Worm (Caenorhabditis elegans) whole organism, L4/young adult: Measurements from ENCODE around the gene tsp-10.
A peak's percentile ranks its signal among the peaks of the same experiment; 100 is the strongest.

ENCODE experiments used
- W03F9.2 ChIP-seq: fragments of 150-350 bp; optimal IDR thresholded peaks from 2 replicates; lab custom pipeline; 2014; ENCODE audit warnings: missing biosample characterization, missing genetic modification characterization
- dao-5 ChIP-seq: sonication (generic microtip); optimal IDR thresholded peaks from 2 replicates; lab custom pipeline; 2016; ENCODE audit warnings: missing genotype, missing genetic modification characterization, moderate library complexity, missing compliant biosample characterization
- him-1 ChIP-seq: sonication (generic microtip); optimal IDR thresholded peaks from 2 replicates; lab custom pipeline; 2016; ENCODE audit warnings: missing genotype, missing genetic modification reagents, missing genetic modification characterization, missing compliant biosample characterization

Gene tsp-10

DNA sequence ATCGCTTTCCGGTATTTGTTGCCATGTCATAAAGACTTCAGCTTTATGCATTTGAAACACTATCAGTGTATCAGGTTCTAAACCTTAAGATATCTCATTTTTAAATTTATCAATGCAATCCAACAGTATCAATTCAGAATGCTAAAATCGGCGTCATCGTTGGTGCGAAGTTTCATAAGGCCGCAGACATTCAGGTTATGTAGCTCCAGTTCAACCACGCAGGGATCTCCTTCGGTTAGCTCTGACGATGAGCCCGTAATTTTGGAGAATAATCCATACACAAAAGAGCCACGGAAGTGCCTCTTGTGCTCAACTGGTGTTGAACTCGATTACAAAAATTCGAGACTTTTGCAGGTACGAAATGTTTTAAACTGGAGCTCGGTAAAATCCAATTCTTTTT lies 17.7 kb downstream of the tsp-10 start, which contains the start of gene mrps-18.C:
Gene mrps-18.C, plus strand, starts transcription at position 138 of the 400 bp plus-strand sequence.
- TF ChIP-seq him-1 (tag; lab: Kevin White, UChicago) (no peak), dao-5 (tag; lab: Kevin White, UChicago) (no peak), W03F9.2 (tag; lab: Kevin White, UChicago) (no peak)

ce11 chrII:6736604-6737003 lies 18.2 kb downstream of the tsp-10 start, which contains the start of gene T14B4.1:
T14B4.1 (plus strand) TSS chrII:6736904.
- TF ChIP-seq dao-5 (tag; lab: Kevin White, UChicago) (no peak), him-1 (tag; lab: Kevin White, UChicago) (no peak), W03F9.2 (tag; lab: Kevin White, UChicago) (no peak)

DNA sequence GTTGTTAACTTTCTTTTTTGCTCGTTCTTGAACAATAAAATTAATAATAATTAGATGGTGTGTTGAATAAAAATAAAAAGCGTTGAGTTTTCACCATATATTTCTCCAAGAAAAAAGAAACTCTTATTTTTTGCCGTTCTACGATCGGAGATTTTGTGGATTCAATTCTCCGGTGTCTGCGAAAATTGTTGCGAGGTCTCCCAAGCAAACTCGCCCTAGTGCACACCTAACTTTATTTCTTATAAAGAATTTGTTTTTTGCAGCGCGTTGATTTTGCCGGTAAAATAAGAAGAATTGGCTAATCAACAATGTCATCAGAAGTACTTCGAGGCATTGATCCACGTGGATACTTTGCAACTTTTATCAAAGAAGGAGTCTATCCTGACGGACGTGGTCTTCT lies 23.0 kb downstream of the tsp-10 start, which contains the start of gene exos-8:
Gene exos-8, plus strand, starts transcription at position 264 of the 400 bp plus-strand sequence.
- TF ChIP-seq him-1 (tag; lab: Kevin White, UChicago) (peak; percentile 12), dao-5 (tag; lab: Kevin White, UChicago) (no peak)

- TF ChIP-seq dao-5 (tag; lab: Kevin White, UChicago) = no peak
- no peak for TF ChIP-seq W03F9.2 (tag; lab: Kevin White, UChicago)
- no peak for TF ChIP-seq him-1 (tag; lab: Kevin White, UChicago)
Measured at ce11 chrII:6742614-6743013, 24.2 kb downstream of the tsp-10 start, which contains the start of gene F41G3.6. F41G3.6 (plus strand) TSS chrII:6742914.

- no peak for TF ChIP-seq W03F9.2 (tag; lab: Kevin White, UChicago)
- TF ChIP-seq him-1 (tag; lab: Kevin White, UChicago) = no peak
- TF ChIP-seq dao-5 (tag; lab: Kevin White, UChicago) = no peak
Measured at ce11 chrII:6744648-6745047, 26.3 kb downstream of the tsp-10 start, which contains the start of gene ins-15. ins-15 (minus strand) TSS chrII:6744748.

DNA sequence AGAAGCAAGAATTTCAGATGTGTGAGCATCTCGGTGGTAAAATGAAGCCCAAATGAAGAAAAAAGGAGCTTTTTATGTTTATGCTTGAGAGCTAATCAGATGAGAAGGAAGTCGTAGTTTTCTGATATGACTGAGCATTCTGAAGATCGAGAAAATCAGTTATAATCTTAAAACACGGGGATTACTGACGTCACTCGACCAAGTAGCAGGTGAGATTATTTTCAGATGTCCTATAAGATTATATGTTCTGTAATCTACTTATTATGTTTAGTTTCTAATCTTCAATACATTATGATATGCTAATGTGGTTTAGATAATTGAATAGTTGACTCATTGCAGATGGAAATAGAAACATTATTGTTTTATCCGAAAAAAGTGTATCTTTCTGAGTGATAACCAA lies 27.4 kb downstream of the tsp-10 start, which contains the start of gene ins-14:
Gene ins-14, minus strand, starts transcription at position 32 of the 400 bp plus-strand sequence.
- TF ChIP-seq W03F9.2 (tag; lab: Kevin White, UChicago) = no peak
- no peak for TF ChIP-seq dao-5 (tag; lab: Kevin White, UChicago)
- no peak for TF ChIP-seq him-1 (tag; lab: Kevin White, UChicago)

- TF ChIP-seq him-1 (tag; lab: Kevin White, UChicago) (no peak), W03F9.2 (tag; lab: Kevin White, UChicago) (no peak), dao-5 (tag; lab: Kevin White, UChicago) (no peak)
Measured at ce11 chrII:6746404-6746803, 28.0 kb downstream of the tsp-10 start, which contains the start of gene F41G3.5. F41G3.5 (plus strand) TSS chrII:6746704.

- TF ChIP-seq him-1 (tag; lab: Kevin White, UChicago) = no peak
Measured at ce11 chrII:6749422-6749821, 31.0 kb downstream of the tsp-10 start, which contains the start of gene F41G3.10. F41G3.10 (minus strand) TSS chrII:6749522.

DNA sequence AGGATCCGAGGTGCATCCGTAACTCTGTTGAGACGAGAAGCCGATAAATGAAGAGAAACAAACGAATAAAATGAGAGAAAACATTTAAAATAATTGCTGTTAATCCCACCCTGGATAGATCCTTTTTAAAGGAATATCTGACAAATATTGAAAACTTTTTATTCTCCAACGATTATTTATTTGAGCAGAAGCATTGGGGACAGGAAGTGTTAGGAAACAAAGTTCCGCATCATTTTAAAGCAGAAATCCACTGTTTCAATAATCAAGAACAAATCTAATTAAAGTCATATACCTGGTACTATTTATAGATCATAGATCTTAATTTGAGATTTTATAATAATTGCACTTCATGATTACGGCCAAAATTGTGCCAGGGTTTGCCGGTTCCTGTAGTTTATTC lies 32.5 kb downstream of the tsp-10 start, which contains the start of gene F41G3.20:
Gene F41G3.20, minus strand, starts transcription at position 101 of the 400 bp plus-strand sequence.
- TF ChIP-seq him-1 (tag; lab: Kevin White, UChicago) (no peak), dao-5 (tag; lab: Kevin White, UChicago) (no peak), W03F9.2 (tag; lab: Kevin White, UChicago) (no peak)

DNA sequence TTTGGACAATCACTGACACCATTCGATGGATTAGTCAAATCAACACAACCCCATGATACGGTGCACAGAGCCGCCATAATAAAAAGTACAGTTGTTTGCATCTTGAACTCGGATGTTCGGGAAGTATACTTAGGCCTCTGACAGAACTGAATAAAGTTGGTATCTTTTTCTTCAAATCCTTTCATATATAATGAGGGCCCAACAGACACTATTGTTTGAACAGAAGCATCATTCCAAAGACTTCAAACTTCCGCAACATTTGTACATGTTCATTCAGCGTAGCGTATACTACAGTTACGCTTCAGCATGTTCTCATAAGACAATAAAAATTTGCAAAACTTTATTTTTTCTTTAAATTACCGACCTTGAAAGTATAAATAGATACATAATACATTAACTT lies 33.6 kb downstream of the tsp-10 start, which contains the start of gene F41G3.19:
Gene F41G3.19, minus strand, starts transcription at position 101 of the 400 bp plus-strand sequence.
- no peak for TF ChIP-seq him-1 (tag; lab: Kevin White, UChicago)
- TF ChIP-seq W03F9.2 (tag; lab: Kevin White, UChicago) = no peak
- TF ChIP-seq dao-5 (tag; lab: Kevin White, UChicago) = no peak

DNA sequence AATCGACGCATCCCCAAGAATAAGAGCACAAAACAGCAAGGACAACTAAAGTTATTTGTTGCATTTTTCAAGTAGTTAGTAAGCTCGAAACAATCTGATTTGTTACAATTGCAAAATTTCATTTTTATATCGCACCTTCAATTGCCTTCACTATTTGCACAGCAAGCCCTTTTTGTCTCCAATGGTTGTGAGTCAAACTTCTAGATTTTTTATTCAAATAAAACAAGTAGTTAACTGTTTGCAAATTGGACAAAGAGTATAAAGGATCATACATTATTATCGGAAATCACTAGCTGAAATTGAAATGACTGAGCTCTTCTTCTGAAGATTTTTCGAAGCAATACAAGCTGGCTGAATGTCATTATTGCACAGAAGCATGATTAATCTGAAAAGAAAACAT lies 34.5 kb downstream of the tsp-10 start, which contains the start of gene F41G3.21:
Gene F41G3.21, minus strand, starts transcription at position 101 of the 400 bp plus-strand sequence.
- no peak for TF ChIP-seq W03F9.2 (tag; lab: Kevin White, UChicago)
- TF ChIP-seq dao-5 (tag; lab: Kevin White, UChicago) = no peak
- TF ChIP-seq him-1 (tag; lab: Kevin White, UChicago) = no peak

DNA sequence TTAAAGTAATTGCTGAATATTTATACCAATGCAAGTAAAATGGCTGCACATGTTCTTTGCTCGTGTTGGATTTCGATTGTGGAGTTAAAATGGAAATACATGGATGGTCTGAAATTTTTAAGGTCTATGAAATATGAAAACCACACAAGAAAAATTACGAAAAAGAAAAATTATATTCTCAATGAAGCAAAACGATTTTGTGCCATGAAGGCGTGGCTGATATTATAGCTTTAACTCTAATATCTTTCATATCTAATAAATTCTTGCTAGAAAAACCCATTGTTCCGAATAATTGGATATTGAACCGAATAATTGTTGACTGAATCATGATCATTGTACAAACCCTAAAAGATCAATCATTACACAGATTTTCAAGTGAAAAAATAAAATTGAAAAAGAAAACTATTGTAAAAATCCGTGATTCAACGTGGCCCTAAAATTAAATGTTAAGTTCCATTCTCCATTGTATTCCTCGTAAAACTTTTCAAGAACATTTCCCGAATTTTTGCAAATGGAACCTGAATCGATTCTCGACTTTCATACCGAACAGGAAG lies 36.4 kb downstream of the tsp-10 start, which contains the start of the genes srx-95 and fis-1:
Gene srx-95, minus strand, starts transcription at position 101 of the 554 bp plus-strand sequence.
Gene fis-1, plus strand, starts transcription at position 504 of the 554 bp plus-strand sequence.
- TF ChIP-seq him-1 (tag; lab: Kevin White, UChicago) (no peak), W03F9.2 (tag; lab: Kevin White, UChicago) (no peak), dao-5 (tag; lab: Kevin White, UChicago) (no peak)

ce11 chrII:6756232-6756631 lies 37.8 kb downstream of the tsp-10 start, which contains the start of gene F41G3.3:
F41G3.3 (plus strand) TSS chrII:6756532.
- TF ChIP-seq him-1 (tag; lab: Kevin White, UChicago) (no peak), W03F9.2 (tag; lab: Kevin White, UChicago) (no peak), dao-5 (tag; lab: Kevin White, UChicago) (no peak)
